Worm (Caenorhabditis elegans): Measurements from ENCODE around the gene F40G12.5.
"Not testable (repeated sequence)": the region's sequence is repeated elsewhere in the genome, so short reads cannot be mapped to it uniquely, and the experiment has no call there.

F40G12.5 gene

DNA sequence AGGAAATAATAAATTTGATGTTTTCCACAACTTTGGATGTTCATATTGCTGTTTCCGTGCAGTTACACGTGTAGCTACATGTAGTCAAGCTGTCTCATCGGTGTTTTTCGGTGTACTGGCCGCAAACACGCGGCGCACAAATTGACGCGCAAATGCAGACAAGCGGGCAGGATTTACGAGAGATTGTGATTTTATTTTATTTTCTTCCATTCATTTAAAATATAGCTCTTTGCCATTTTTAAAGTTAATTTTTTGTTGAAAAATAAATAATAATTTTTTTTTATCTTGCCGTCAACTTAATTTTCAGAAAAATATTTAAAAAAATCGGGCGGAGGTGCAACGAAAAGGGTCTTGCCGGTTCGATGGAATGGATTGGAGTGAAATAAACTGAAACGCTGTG is 3.6 kb upstream of the F40G12.5 start, which contains the start of gene F40G12.7:
TSS of gene F40G12.7 (plus strand) at position 301 of the 400 bp plus-strand sequence.
- TF ChIP-seq nhr-12 (tag; optimal IDR thresholded peaks at IDR 0.05); flh-1 (GFP tag; optimal IDR thresholded peaks at IDR 0.05); ceh-39 (tag; optimal IDR thresholded peaks at IDR 0.05): not testable (repeated sequence)

DNA sequence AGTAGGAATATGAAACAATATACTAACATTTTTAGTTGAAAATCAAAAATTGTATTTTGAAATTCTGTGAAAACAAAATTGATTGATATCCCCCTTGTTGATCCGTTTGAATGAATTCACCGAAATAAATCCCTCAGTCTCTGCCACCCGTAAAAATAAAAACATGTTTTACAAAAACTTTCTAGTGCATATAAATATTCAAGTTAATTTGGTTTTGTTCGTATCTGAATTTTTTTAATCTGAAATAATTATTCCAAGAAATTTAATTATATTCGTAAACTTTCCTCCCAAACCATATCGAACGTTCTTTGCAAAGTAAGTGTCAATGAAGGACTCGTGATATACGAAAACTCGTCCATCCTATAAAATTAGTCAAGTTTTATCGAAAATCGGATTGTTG is 2.4 kb upstream of the F40G12.5 start, which contains the start of gene F40G12.6:
TSS of gene F40G12.6 (minus strand) at position 101 of the 400 bp plus-strand sequence.
- TF ChIP-seq nhr-12 (tag; optimal IDR thresholded peaks at IDR 0.05) (no peak), nhr-76 (tag; optimal IDR thresholded peaks at IDR 0.05) (no peak), elt-1 (tag; optimal IDR thresholded peaks at IDR 0.05; ENCODE audit: borderline replicate concordance, insufficient read depth) (no peak), nhr-2 (tag; optimal IDR thresholded peaks at IDR 0.05) (no peak), blmp-1 (tag; optimal IDR thresholded peaks at IDR 0.05) (no peak), snpc-4 (tag; optimal IDR thresholded peaks at IDR 0.05) (no peak), M03D4.4 (tag; optimal IDR thresholded peaks at IDR 0.05) (no peak)

DNA sequence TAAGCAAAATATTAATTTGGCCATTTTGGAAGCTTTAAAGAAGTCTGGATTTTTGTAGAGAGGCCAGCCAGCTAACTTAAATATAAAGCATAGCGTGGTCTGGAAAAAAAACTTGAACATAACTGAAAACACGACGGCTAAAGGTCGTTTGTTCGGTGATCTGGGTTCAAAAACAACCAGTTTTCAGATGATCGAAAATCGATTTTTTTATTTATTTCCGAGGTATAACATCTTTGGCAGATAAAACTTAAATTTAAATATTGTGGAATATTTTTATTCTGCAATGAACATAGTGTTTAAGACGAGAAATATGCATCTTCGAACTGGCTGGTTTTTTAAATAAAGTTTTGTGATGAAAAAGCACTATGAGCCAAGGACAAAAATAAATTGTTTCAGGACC is 2.0 kb downstream of the F40G12.5 start, which contains the start of gene F40G12.4:
TSS of gene F40G12.4 (minus strand) at position 101 of the 400 bp plus-strand sequence.
- TF ChIP-seq mls-2 (tag; optimal IDR thresholded peaks at IDR 0.05) (no peak), lin-13 (tag; optimal IDR thresholded peaks at IDR 0.05) (no peak), elt-1 (tag; optimal IDR thresholded peaks at IDR 0.05; ENCODE audit: borderline replicate concordance, insufficient read depth) (no peak), sem-2 (GFP tag; optimal IDR thresholded peaks at IDR 0.05) (no peak), nhr-12 (tag; optimal IDR thresholded peaks at IDR 0.05) (no peak), nhr-76 (tag; optimal IDR thresholded peaks at IDR 0.05) (no peak), nhr-237 (tag; optimal IDR thresholded peaks at IDR 0.05) (no peak), lin-32 (GFP tag; optimal IDR thresholded peaks at IDR 0.05) (no peak), nhr-28 (tag; optimal IDR thresholded peaks at IDR 0.05) (no peak), pha-4 (tag; optimal IDR thresholded peaks at IDR 0.05) (no peak), ceh-83 (GFP tag; optimal IDR thresholded peaks at IDR 0.05) (no peak), flh-1 (GFP tag; optimal IDR thresholded peaks at IDR 0.05) (no peak), nhr-2 (tag; optimal IDR thresholded peaks at IDR 0.05) (no peak), ceh-39 (tag; optimal IDR thresholded peaks at IDR 0.05) (no peak), unc-120 (tag; optimal IDR thresholded peaks at IDR 0.05; ENCODE audit: poor library complexity, severe bottlenecking) (no peak), M03D4.4 (tag; optimal IDR thresholded peaks at IDR 0.05) (no peak), cnd-1 (tag; optimal IDR thresholded peaks at IDR 0.05) (no peak), zip-8 (tag; optimal IDR thresholded peaks at IDR 0.05) (no peak), unc-62 (GFP tag; optimal IDR thresholded peaks at IDR 0.05) (no peak), ces-1 (GFP tag; optimal IDR thresholded peaks at IDR 0.05) (no peak)

DNA sequence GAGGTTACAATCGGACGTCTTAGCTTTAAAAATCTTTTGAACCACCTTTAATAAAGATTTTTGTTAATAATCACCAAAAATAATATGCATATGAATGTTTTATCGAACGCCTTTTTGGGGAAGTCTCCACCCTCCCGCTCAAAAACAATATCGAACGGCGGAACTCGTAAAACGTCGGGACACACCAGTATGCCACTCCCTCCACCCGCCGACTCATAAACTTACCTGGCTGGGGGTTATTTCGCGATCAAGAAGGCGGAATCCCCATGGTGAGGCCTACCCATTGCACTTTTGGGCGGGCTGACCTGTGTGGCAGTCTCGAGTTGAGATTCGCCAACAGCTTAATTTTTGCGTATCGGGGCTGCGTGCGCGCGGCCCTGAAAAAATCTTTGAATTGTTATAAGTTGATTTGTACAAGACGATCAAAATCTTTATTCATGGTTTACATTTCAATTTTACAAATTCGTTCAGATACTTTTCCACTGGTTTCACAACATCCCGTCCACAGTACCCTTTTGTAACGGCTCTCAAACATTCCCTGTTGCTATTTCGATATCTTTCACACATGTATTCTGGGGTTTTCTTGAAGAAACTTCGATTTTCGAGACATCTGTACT is 3.2 kb downstream of the F40G12.5 start:
- TF ChIP-seq blmp-1 (tag; optimal IDR thresholded peaks at IDR 0.05) = no peak
- TF ChIP-seq lin-32 (GFP tag; optimal IDR thresholded peaks at IDR 0.05) = no peak
- TF ChIP-seq ces-1 (GFP tag; optimal IDR thresholded peaks at IDR 0.05) = no peak
- TF ChIP-seq ceh-43 (GFP tag; optimal IDR thresholded peaks at IDR 0.05) = no peak
- TF ChIP-seq unc-39 (tag; optimal IDR thresholded peaks at IDR 0.05) = no peak
- no peak for TF ChIP-seq hlh-1 (tag; optimal IDR thresholded peaks at IDR 0.05)
- TF ChIP-seq lin-13 (tag; optimal IDR thresholded peaks at IDR 0.05) = no peak
- TF ChIP-seq sptf-1 (tag; optimal IDR thresholded peaks at IDR 0.05) = no peak
- TF ChIP-seq elt-1 (tag; optimal IDR thresholded peaks at IDR 0.05; ENCODE audit: borderline replicate concordance, insufficient read depth) = no peak

DNA sequence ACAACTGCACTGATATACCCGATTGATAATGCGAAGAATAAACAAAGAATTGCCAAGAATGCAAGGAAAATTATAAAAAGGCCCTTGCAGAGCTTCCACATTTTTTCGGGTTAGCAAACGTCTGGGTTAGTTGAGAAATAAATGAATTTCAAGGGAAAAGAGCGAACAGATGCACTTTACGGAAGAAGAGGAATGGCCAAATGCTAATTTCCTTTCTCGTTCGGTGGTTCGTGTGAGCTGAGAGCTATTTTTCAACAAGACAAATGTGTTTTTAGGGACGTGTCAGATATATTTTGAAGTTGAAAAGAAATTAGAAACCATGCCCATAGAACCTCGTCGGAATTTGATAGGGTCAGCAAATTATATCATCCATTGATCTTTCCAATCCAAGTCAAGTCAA is 9.8 kb downstream of the F40G12.5 start, which contains the start of gene F40G12.2:
TSS of gene F40G12.2 (minus strand) at position 101 of the 400 bp plus-strand sequence.
- no peak for TF ChIP-seq mls-2 (tag; optimal IDR thresholded peaks at IDR 0.05)
- no peak for TF ChIP-seq flh-1 (GFP tag; optimal IDR thresholded peaks at IDR 0.05)
- no peak for TF ChIP-seq tbx-8 (GFP tag; optimal IDR thresholded peaks at IDR 0.05)
- TF ChIP-seq nhr-76 (tag; optimal IDR thresholded peaks at IDR 0.05) = no peak
- no peak for TF ChIP-seq lin-32 (GFP tag; optimal IDR thresholded peaks at IDR 0.05)
- TF ChIP-seq lsy-2 (tag; optimal IDR thresholded peaks at IDR 0.05) = no peak
- no peak for TF ChIP-seq ceh-43 (GFP tag; optimal IDR thresholded peaks at IDR 0.05)
- TF ChIP-seq nhr-12 (tag; optimal IDR thresholded peaks at IDR 0.05) = no peak
- no peak for TF ChIP-seq ceh-39 (tag; optimal IDR thresholded peaks at IDR 0.05)
- no peak for TF ChIP-seq M03D4.4 (tag; optimal IDR thresholded peaks at IDR 0.05)
- no peak for TF ChIP-seq pha-4 (tag; optimal IDR thresholded peaks at IDR 0.05)
- no peak for TF ChIP-seq mep-1 (tag; optimal IDR thresholded peaks at IDR 0.05)
- TF ChIP-seq bed-3 (GFP tag; optimal IDR thresholded peaks at IDR 0.05) = no peak
